Fruit fly (Drosophila melanogaster) whole organism, embryonic: ENCODE data around the gene lilli.

Experiments used
- Atf3 ChIP-seq: fragments of 200-800 bp; sonication (Bioruptor generic); optimal IDR thresholded peaks from 3 replicates; lab custom pipeline; 2016; ENCODE audit warnings: missing biosample characterization, missing genetic modification characterization
- CG10462 ChIP-seq: fragments of 200-800 bp; sonication (Bioruptor generic); optimal IDR thresholded peaks from 2 replicates; lab custom pipeline; 2016; ENCODE audit warnings: missing biosample characterization, missing genetic modification characterization
- CG10654 ChIP-seq: fragments of 200-800 bp; sonication (Bioruptor generic); optimal IDR thresholded peaks from 2 replicates; lab custom pipeline; 2016; ENCODE audit warnings: missing biosample characterization, missing genetic modification characterization
- CG13287 ChIP-seq: fragments of 200-800 bp; sonication (Bioruptor generic); IDR thresholded peaks from 2 replicates; pipeline ENCODE4 v1.3.6; 2022; ENCODE audit warnings: missing biosample characterization, missing genetic modification characterization; ENCODE audit not compliant: partially characterized antibody
- CG13296 ChIP-seq: fragments of 200-800 bp; sonication (Bioruptor generic); optimal IDR thresholded peaks from 3 replicates; lab custom pipeline; 2018; ENCODE audit warnings: missing biosample characterization, mild to moderate bottlenecking, missing genetic modification characterization
- CG13894 ChIP-seq: fragments of 200-800 bp; sonication (Bioruptor generic); optimal IDR thresholded peaks from 3 replicates; lab custom pipeline; 2018; ENCODE audit warnings: missing biosample characterization, mild to moderate bottlenecking, missing genetic modification characterization, moderate library complexity
- CG14014 ChIP-seq: fragments of 200-800 bp; sonication (Bioruptor generic); IDR thresholded peaks from 2 replicates; pipeline ENCODE4 v1.3.6; 2022; ENCODE audit warnings: missing biosample characterization, missing genetic modification characterization
- CG2199 ChIP-seq: fragments of 200-800 bp; sonication (Bioruptor generic); IDR thresholded peaks from 3 replicates; pipeline ENCODE4 v1.3.6; 2022; ENCODE audit warnings: missing biosample characterization, missing genetic modification characterization
- CG30020 ChIP-seq: fragments of 200-800 bp; optimal IDR thresholded peaks from 2 replicates; lab custom pipeline; 2019; ENCODE audit warnings: missing biosample characterization, mild to moderate bottlenecking, missing genetic modification characterization, moderate library complexity
- CG34224 ChIP-seq: fragments of 200-800 bp; sonication (Bioruptor generic); IDR thresholded peaks from 3 replicates; pipeline ENCODE4 v1.3.6; 2022; ENCODE audit warnings: missing biosample characterization, missing genetic modification characterization; ENCODE audit not compliant: partially characterized antibody
- CG5245 ChIP-seq: fragments of 200-800 bp; sonication (Bioruptor generic); optimal IDR thresholded peaks from 3 replicates; lab custom pipeline; 2016; ENCODE audit warnings: missing biosample characterization, missing genetic modification characterization
- CG5953 ChIP-seq: fragments of 200-800 bp; sonication (Bioruptor generic); IDR thresholded peaks from 2 replicates; pipeline ENCODE4 v1.3.6; 2022; ENCODE audit warnings: missing biosample characterization, missing genetic modification characterization
- CG6683 ChIP-seq: fragments of 200-800 bp; sonication (Bioruptor generic); optimal IDR thresholded peaks from 2 replicates; lab custom pipeline; 2017; ENCODE audit warnings: missing biosample characterization, mild to moderate bottlenecking, missing genetic modification characterization, missing genetic modification reagents
- CG6813 ChIP-seq: fragments of 200-800 bp; sonication (Bioruptor generic); optimal IDR thresholded peaks from 2 replicates; lab custom pipeline; 2017; ENCODE audit warnings: missing biosample characterization, missing genetic modification characterization, mild to moderate bottlenecking, moderate library complexity, missing genetic modification reagents
- CG7357 ChIP-seq: fragments of 200-800 bp; sonication (Bioruptor generic); IDR thresholded peaks from 3 replicates; pipeline ENCODE4 v1.3.6; 2022; ENCODE audit warnings: missing biosample characterization, missing genetic modification characterization
- CG7556 ChIP-seq: fragments of 200-800 bp; sonication (Bioruptor generic); optimal IDR thresholded peaks from 2 replicates; lab custom pipeline; 2017; ENCODE audit warnings: missing biosample characterization, mild to moderate bottlenecking, missing genetic modification characterization
- CG7839 ChIP-seq: fragments of 200-800 bp; sonication (Bioruptor generic); optimal IDR thresholded peaks from 3 replicates; lab custom pipeline; 2018; ENCODE audit warnings: missing biosample characterization, mild to moderate bottlenecking, missing genetic modification characterization, moderate library complexity
- CG8765 ChIP-seq: fragments of 200-800 bp; sonication (Bioruptor generic); IDR thresholded peaks from 2 replicates; pipeline ENCODE4 v1.3.6; 2022; ENCODE audit warnings: missing biosample characterization, missing genetic modification characterization
- CG8944 ChIP-seq: fragments of 200-800 bp; sonication (Bioruptor generic); optimal IDR thresholded peaks from 3 replicates; lab custom pipeline; 2016; ENCODE audit warnings: missing biosample characterization, missing genetic modification characterization
- CkIIα-i1 ChIP-seq: fragments of 200-800 bp; sonication (Bioruptor generic); IDR thresholded peaks from 2 replicates; pipeline ENCODE4 v1.3.6; 2022; ENCODE audit warnings: missing biosample characterization, missing genetic modification characterization
- CrebB ChIP-seq: fragments of 200-800 bp; sonication (Bioruptor generic); optimal IDR thresholded peaks from 3 replicates; lab custom pipeline; 2018; ENCODE audit warnings: missing biosample characterization, mild to moderate bottlenecking, missing genetic modification characterization
- HLH4C ChIP-seq: fragments of 200-800 bp; sonication (Bioruptor generic); IDR thresholded peaks from 3 replicates; pipeline ENCODE4 v1.3.6; 2022; ENCODE audit warnings: missing biosample characterization, missing genetic modification characterization; ENCODE audit not compliant: partially characterized antibody
- HLHmδ ChIP-seq: fragments of 200-800 bp; sonication (Bioruptor generic); optimal IDR thresholded peaks from 2 replicates; lab custom pipeline; 2018; ENCODE audit warnings: missing biosample characterization, mild to moderate bottlenecking, missing genetic modification characterization, moderate library complexity
- Hey ChIP-seq: fragments of 200-800 bp; sonication (Bioruptor generic); optimal IDR thresholded peaks from 3 replicates; lab custom pipeline; 2018; ENCODE audit warnings: missing biosample characterization, mild to moderate bottlenecking, missing genetic modification characterization
- Hr51 ChIP-seq, 2 experiments: fragments of 200-800 bp; sonication (Bioruptor generic); optimal IDR thresholded peaks; 2 replicates in 1 of 2; 3 replicates in 1 of 2; lab custom pipeline; 2016 to 2018; ENCODE audit warnings: missing biosample characterization in 2 of 2, missing genetic modification characterization in 2 of 2, mild to moderate bottlenecking in 1 of 2, moderate library complexity in 1 of 2
- Lhr ChIP-seq: fragments of 200-800 bp; sonication (Bioruptor generic); optimal IDR thresholded peaks from 3 replicates; lab custom pipeline; 2017; ENCODE audit warnings: mild to moderate bottlenecking, missing biosample characterization, missing genetic modification reagents, missing genetic modification characterization
- MESR4 ChIP-seq: fragments of 200-800 bp; sonication (Bioruptor generic); optimal IDR thresholded peaks from 2 replicates; lab custom pipeline; 2018; ENCODE audit warnings: missing biosample characterization, mild to moderate bottlenecking, missing genetic modification characterization, moderate library complexity
- Mad ChIP-seq: fragments of 200-800 bp; sonication (Bioruptor generic); optimal IDR thresholded peaks from 2 replicates; lab custom pipeline; 2016; ENCODE audit warnings: missing biosample characterization, missing genetic modification characterization
- Oli ChIP-seq: fragments of 200-800 bp; sonication (Bioruptor generic); optimal IDR thresholded peaks from 2 replicates; lab custom pipeline; 2018; ENCODE audit warnings: missing biosample characterization, mild to moderate bottlenecking, missing genetic modification characterization, moderate library complexity
- Trl ChIP-seq, 3 experiments: fragments of >200 bp in 2 of 3; fragments of 200-800 bp in 1 of 3; sonication (Bioruptor generic) in 1 of 3; optimal IDR thresholded peaks; 2 replicates in 1 of 3; 3 replicates in 2 of 3; lab custom pipeline; 2016 to 2017; ENCODE audit warnings: missing biosample characterization in 1 of 3, missing genetic modification characterization in 1 of 3
- al ChIP-seq: fragments of 200-800 bp; sonication (Bioruptor generic); IDR thresholded peaks from 2 replicates; pipeline ENCODE4 v1.3.6; 2022; ENCODE audit warnings: missing biosample characterization, missing genetic modification characterization
- amos ChIP-seq: fragments of 200-800 bp; sonication (Bioruptor generic); IDR thresholded peaks from 2 replicates; pipeline ENCODE4 v1.3.6; 2022; ENCODE audit warnings: missing biosample characterization, missing genetic modification characterization; ENCODE audit not compliant: partially characterized antibody
- ash1 ChIP-seq: fragments of 200-800 bp; sonication (Bioruptor generic); optimal IDR thresholded peaks from 2 replicates; lab custom pipeline; 2018; ENCODE audit warnings: missing biosample characterization, mild to moderate bottlenecking, missing genetic modification characterization
- cato ChIP-seq: fragments of 200-800 bp; sonication (Bioruptor generic); optimal IDR thresholded peaks from 2 replicates; lab custom pipeline; 2016; ENCODE audit warnings: missing biosample characterization, missing genetic modification characterization, borderline replicate concordance
- caup ChIP-seq: fragments of 200-800 bp; sonication (Bioruptor generic); optimal IDR thresholded peaks from 3 replicates; lab custom pipeline; 2017; ENCODE audit warnings: missing biosample characterization, mild to moderate bottlenecking, missing genetic modification characterization, moderate library complexity; ENCODE audit not compliant: severe bottlenecking
- dm ChIP-seq: fragments of 200-800 bp; sonication (Bioruptor generic); optimal IDR thresholded peaks from 3 replicates; lab custom pipeline; 2016; ENCODE audit warnings: missing biosample characterization, missing genetic modification characterization
- grau ChIP-seq: fragments of 200-800 bp; optimal IDR thresholded peaks from 3 replicates; lab custom pipeline; 2019; ENCODE audit warnings: missing biosample characterization, mild to moderate bottlenecking, missing genetic modification characterization, moderate library complexity
- lilli ChIP-seq: fragments of 200-800 bp; sonication (Bioruptor generic); optimal IDR thresholded peaks from 3 replicates; lab custom pipeline; 2016; ENCODE audit warnings: missing biosample characterization, missing genetic modification characterization
- lov ChIP-seq, 2 experiments: fragments of 200-800 bp in 1 of 2; fragments of >200 bp in 1 of 2; sonication (Bioruptor generic) in 1 of 2; IDR thresholded peaks in 1 of 2; optimal IDR thresholded peaks in 1 of 2; 2 replicates in 1 of 2; 3 replicates in 1 of 2; pipeline versions ENCODE4 v1.3.6 to Lab custom; 2017 to 2022; ENCODE audit warnings: missing biosample characterization in 1 of 2, missing genetic modification characterization in 1 of 2
- mirr ChIP-seq: fragments of 200-800 bp; sonication (Bioruptor generic); optimal IDR thresholded peaks from 3 replicates; lab custom pipeline; 2018; ENCODE audit warnings: missing biosample characterization, mild to moderate bottlenecking, missing genetic modification characterization
- nerfin-1 ChIP-seq: fragments of 200-800 bp; sonication (Bioruptor generic); optimal IDR thresholded peaks from 3 replicates; lab custom pipeline; 2019; ENCODE audit warnings: missing biosample characterization, mild to moderate bottlenecking, missing genetic modification characterization, moderate library complexity
- pan ChIP-seq, 4 experiments: fragments of >200 bp in 3 of 4; fragments of 200-800 bp in 1 of 4; sonication (Bioruptor generic) in 1 of 4; optimal IDR thresholded peaks in 3 of 4; IDR thresholded peaks in 1 of 4; 2 replicates each; pipeline versions ENCODE4 v1.3.6 to Lab custom; 2017 to 2022; ENCODE audit warnings: missing biosample characterization in 2 of 4, missing genetic modification characterization in 2 of 4, mixed read lengths in 1 of 4
- salm ChIP-seq: fragments of 200-800 bp; sonication (Bioruptor generic); optimal IDR thresholded peaks from 2 replicates; lab custom pipeline; 2018; ENCODE audit warnings: missing biosample characterization, mild to moderate bottlenecking, missing genetic modification characterization
- tll ChIP-seq, 2 experiments: fragments of 200-800 bp in 1 of 2; fragments of >200 bp in 1 of 2; sonication (Bioruptor generic) in 1 of 2; optimal IDR thresholded peaks; 2 replicates each; lab custom pipeline; 2017 to 2019; ENCODE audit warnings: missing biosample characterization in 2 of 2, missing genetic modification characterization in 2 of 2, mild to moderate bottlenecking in 1 of 2, moderate library complexity in 1 of 2
- trem ChIP-seq: fragments of 200-800 bp; optimal IDR thresholded peaks from 3 replicates; lab custom pipeline; 2019; ENCODE audit warnings: missing biosample characterization, mild to moderate bottlenecking, missing genetic modification characterization, moderate library complexity
- unpg ChIP-seq: fragments of 200-800 bp; sonication (Bioruptor generic); optimal IDR thresholded peaks from 3 replicates; lab custom pipeline; 2018; ENCODE audit warnings: missing biosample characterization, mild to moderate bottlenecking, missing genetic modification characterization, moderate library complexity
- vvl ChIP-seq: fragments of 200-800 bp; sonication (Bioruptor generic); IDR thresholded peaks from 2 replicates; pipeline ENCODE4 v1.3.6; 2022; ENCODE audit warnings: missing biosample characterization, missing genetic modification characterization
- yki ChIP-seq: fragments of >200 bp; optimal IDR thresholded peaks from 3 replicates; lab custom pipeline; 2018

Gene lilli

dm6 chr2L:2905051-2905446 is 19.3 kb downstream of the lilli start (continued):
- TF ChIP-seq al (GFP tag; lab: Robert Waterston, UW) = no peak
- no peak for TF ChIP-seq tll (GFP tag; optimal IDR thresholded peaks at IDR 0.05; lab: Kevin White, UChicago)
- TF ChIP-seq CG10462 (GFP tag; lab: Kevin White, UChicago) = no peak
- no peak for TF ChIP-seq CG5953
- TF ChIP-seq caup (GFP tag; lab: Kevin White, UChicago) = no peak
- TF ChIP-seq CG13894 = no peak
- TF ChIP-seq salm (tag; lab: Kevin White, UChicago) = peak; percentile 4
- peak; percentile 52 for TF ChIP-seq lilli (GFP tag; lab: Kevin White, UChicago)
- no peak for TF ChIP-seq Trl (optimal IDR thresholded peaks at IDR 0.05; lab: Kevin White, UChicago)
- TF ChIP-seq Trl (GFP tag; optimal IDR thresholded peaks at IDR 0.05; lab: Kevin White, UChicago) = no peak
- TF ChIP-seq CG34224 = no peak
- TF ChIP-seq CG8944 = no peak
- TF ChIP-seq mirr (GFP tag; lab: Kevin White, UChicago) = no peak
- no peak for TF ChIP-seq Mad (GFP tag; lab: Kevin White, UChicago)
- no peak for TF ChIP-seq Hey
- no peak for TF ChIP-seq cato
- TF ChIP-seq amos (GFP tag; lab: Robert Waterston, UW) = no peak
- TF ChIP-seq CG2199 (GFP tag; lab: Robert Waterston, UW) = no peak
- TF ChIP-seq CG8765 = no peak
- no peak for TF ChIP-seq CG7357 (GFP tag; lab: Robert Waterston, UW)
- no peak for TF ChIP-seq CG6683 (GFP tag; lab: Kevin White, UChicago)
- TF ChIP-seq HLH4C (GFP tag; lab: Robert Waterston, UW) = no peak
- peak; percentile 50 for TF ChIP-seq Oli
- TF ChIP-seq grau (tag; lab: Kevin White, UChicago) = peak; percentile 43
- TF ChIP-seq CG7839 (tag; lab: Kevin White, UChicago) = peak; percentile 66
- TF ChIP-seq CG30020 = no peak
- TF ChIP-seq CG14014 = 0 out of 2 replicates have a peak, but pooled peaks have one; percentile 14
- no peak for TF ChIP-seq trem (tag; lab: Kevin White, UChicago)
- TF ChIP-seq pan (optimal IDR thresholded peaks at IDR 0.05; lab: Kevin White, UChicago) = no peak
- peak in 1 of 2 experiments; percentile 67 for TF ChIP-seq pan (GFP tag; optimal IDR thresholded peaks at IDR 0.05 in 1 of 2, IDR thresholded peaks at IDR 0.05 in 1 of 2)
- no peak for TF ChIP-seq CkIIα-i1 (GFP tag; lab: Robert Waterston, UW)
- no peak for TF ChIP-seq ash1 (GFP tag; lab: Kevin White, UChicago)
- TF ChIP-seq CG6813 (GFP tag; lab: Kevin White, UChicago) = no peak
- no peak for TF ChIP-seq HLHmδ
- TF ChIP-seq MESR4 = no peak
- TF ChIP-seq nerfin-1 (tag; lab: Kevin White, UChicago) = no peak
- TF ChIP-seq CG13287 (GFP tag; lab: Robert Waterston, UW) = no peak
- peak; percentile 26 for TF ChIP-seq CG7556 (GFP tag; lab: Kevin White, UChicago)
- TF ChIP-seq Atf3 (GFP tag; lab: Kevin White, UChicago) = no peak
- no peak for TF ChIP-seq CG13296 (GFP tag; lab: Kevin White, UChicago)
- TF ChIP-seq CrebB (tag; lab: Kevin White, UChicago) = no peak
- TF ChIP-seq unpg (GFP tag; lab: Kevin White, UChicago) = peak; percentile 48
- TF ChIP-seq Lhr (GFP tag; lab: Kevin White, UChicago) = no peak
- TF ChIP-seq yki (lab: Kevin White, UChicago) = no peak
- TF ChIP-seq CG5245 (GFP tag; lab: Kevin White, UChicago) = no peak
- no peak for TF ChIP-seq lov (optimal IDR thresholded peaks at IDR 0.05; lab: Kevin White, UChicago)
- no peak for TF ChIP-seq lov (GFP tag; IDR thresholded peaks at IDR 0.05; lab: Robert Waterston, UW)
- no peak for TF ChIP-seq dm (GFP tag; lab: Kevin White, UChicago)
- peak; percentile 23 for TF ChIP-seq CG10654 (GFP tag; lab: Kevin White, UChicago)
- peak in 1 of 2 experiments; percentile 83 for TF ChIP-seq Hr51 (GFP tag; optimal IDR thresholded peaks at IDR 0.05; lab: Kevin White, UChicago)
- peak; percentile 77 for TF ChIP-seq vvl
